Worm (Caenorhabditis elegans) whole organism, L4/young adult: ENCODE results near the gene tmem-132.

Experiments
- W03F9.2 ChIP-seq: fragments of 150-350 bp; optimal IDR thresholded peaks from 2 replicates; lab custom pipeline; 2014; ENCODE audit warnings: missing biosample characterization, missing genetic modification characterization
- dao-5 ChIP-seq: sonication (generic microtip); optimal IDR thresholded peaks from 2 replicates; lab custom pipeline; 2016; ENCODE audit warnings: missing genotype, missing genetic modification characterization, moderate library complexity, missing compliant biosample characterization
- him-1 ChIP-seq: sonication (generic microtip); optimal IDR thresholded peaks from 2 replicates; lab custom pipeline; 2016; ENCODE audit warnings: missing genotype, missing genetic modification reagents, missing genetic modification characterization, missing compliant biosample characterization

DNA sequence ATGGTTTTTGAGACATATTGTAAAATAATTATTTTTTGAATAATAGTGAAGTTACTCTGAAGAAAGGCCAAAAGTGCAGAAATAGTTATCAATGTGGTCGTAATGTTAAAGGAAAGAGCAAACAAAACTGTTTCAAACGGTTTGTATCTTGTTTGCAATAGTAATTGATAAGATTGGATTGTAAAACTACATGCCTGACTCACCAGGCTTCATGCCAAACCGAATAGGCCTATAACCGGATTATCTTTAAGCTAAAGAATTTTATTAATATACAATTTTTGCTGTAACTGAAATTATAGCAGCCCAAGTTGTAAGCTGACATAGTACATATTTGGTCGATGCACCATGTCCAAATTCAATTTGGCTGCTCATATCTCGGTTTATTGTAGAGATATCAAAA, 30.1 kb upstream of the tmem-132 start, which contains the start of gene Y71H2AM.14:
- TF ChIP-seq him-1 (tag; lab: Kevin White, UChicago) (no peak), dao-5 (no peak), W03F9.2 (tag; lab: Kevin White, UChicago) (no peak)
